Worm (Caenorhabditis elegans) whole organism, L4/young adult: ENCODE measurements around the gene F58H1.2.

ENCODE experiments used
- dao-5 ChIP-seq: sonication (generic microtip); optimal IDR thresholded peaks from 2 replicates; lab custom pipeline; 2016; ENCODE audit warnings: missing genotype, missing genetic modification characterization, moderate library complexity, missing compliant biosample characterization
- him-1 ChIP-seq: sonication (generic microtip); optimal IDR thresholded peaks from 2 replicates; lab custom pipeline; 2016; ENCODE audit warnings: missing genotype, missing genetic modification reagents, missing genetic modification characterization, missing compliant biosample characterization

DNA sequence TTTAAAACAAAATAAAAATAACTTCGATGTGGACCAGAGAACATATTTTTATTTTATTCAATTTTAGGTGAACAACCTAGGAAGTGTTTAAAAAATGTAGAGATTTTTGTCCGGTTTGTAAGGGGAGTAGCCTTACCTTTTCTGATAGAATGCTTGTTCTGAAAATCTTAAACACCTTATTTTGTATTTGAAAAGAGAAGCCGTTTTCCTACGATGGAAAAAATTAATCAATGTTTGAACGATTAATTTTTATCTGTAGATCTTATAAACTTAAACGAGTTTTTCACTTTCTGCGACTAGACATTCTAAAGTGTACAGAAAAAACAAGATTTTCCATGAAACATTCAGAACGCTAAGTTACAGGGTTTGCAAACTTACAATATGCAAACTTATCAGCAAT, 13.4 kb downstream of the F58H1.2 start, which contains the start of gene F58H1.6:
- no peak for TF ChIP-seq him-1 (tag; lab: Kevin White, UChicago)
- no peak for TF ChIP-seq dao-5 (tag; lab: Kevin White, UChicago)
